Worm (Caenorhabditis elegans) whole organism, L4 larva: ENCODE results near the gene scl-26.

ENCODE experiments used
- jun-1 ChIP-seq: fragments of 150-350 bp; optimal IDR thresholded peaks from 2 replicates; lab custom pipeline; 2014; ENCODE audit warnings: missing biosample characterization, missing genetic modification reagents, missing genetic modification characterization
- lin-15B ChIP-seq: fragments of 150-350 bp; sonication (generic microtip); optimal IDR thresholded peaks from 3 replicates; lab custom pipeline; 2014; ENCODE audit warnings: missing biosample characterization, missing genetic modification characterization
- pha-4 ChIP-seq, 2 experiments: fragments of 150-350 bp in 1 of 2; fragments of 200-800 bp in 1 of 2; sonication (Bioruptor generic) in 1 of 2; IDR thresholded peaks in 1 of 2; optimal IDR thresholded peaks in 1 of 2; 2 replicates each; pipeline versions ENCODE4 v1.3.6 to Lab custom; 2014 to 2022; ENCODE audit warnings: missing genetic modification characterization in 2 of 2, missing genetic modification reagents in 2 of 2, missing biosample characterization in 1 of 2, missing compliant biosample characterization in 1 of 2

ce11 chrV:7553873-7554362, 47.4 kb downstream of the scl-26 start, which contains the start of gene ttr-10:
- TF ChIP-seq pha-4 (GFP tag; IDR thresholded peaks at IDR 0.05; lab: Robert Waterston, UW) (no peak), pha-4 (tag; optimal IDR thresholded peaks at IDR 0.05; lab: Kevin White, UChicago) (no peak), lin-15B (tag; lab: Kevin White, UChicago) (no peak), jun-1 (tag; lab: Kevin White, UChicago) (no peak)
